Worm (Caenorhabditis elegans): ENCODE measurements around the gene M110.8.

M110.8 gene

DNA sequence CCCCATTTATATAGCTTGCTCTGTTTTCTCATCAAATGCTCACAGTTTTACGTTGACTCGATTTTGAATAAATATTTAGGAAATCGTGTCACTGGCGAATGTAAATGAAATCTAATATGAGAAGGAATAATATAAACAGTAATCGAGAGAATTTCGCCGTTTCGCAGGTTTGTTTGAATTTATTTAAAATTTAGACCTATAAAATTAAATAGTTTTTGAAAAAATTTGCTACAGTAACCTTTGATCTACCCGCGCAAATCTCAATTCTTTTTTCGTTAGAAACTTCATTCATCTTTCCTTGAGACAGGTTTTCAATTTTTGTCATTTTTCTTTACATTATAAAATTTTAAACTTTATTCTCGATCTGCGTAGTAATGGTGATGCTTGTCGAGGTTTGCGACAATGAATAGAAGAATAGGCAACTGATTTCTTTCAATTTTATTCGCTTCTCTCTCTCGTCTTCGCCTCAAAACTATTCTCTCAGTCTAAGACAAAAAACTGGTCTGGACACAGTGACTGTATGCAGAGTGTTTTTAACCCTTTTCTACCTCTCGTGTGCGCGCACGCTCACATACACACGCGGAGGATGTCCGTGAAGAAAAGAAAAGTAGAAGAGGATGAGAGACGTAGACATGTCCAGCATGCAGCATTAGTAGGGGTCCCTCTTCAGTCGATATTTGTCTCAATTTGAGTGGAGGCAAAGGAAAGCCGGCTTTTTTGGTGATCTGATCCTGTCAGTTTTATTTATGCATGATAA is 13.1 kb upstream of the M110.8 start, which contains the start of gene dab-1 (continued):
- TF ChIP-seq ceh-27 (GFP tag; optimal IDR thresholded peaks at IDR 0.05) = peak; percentile 2
- TF ChIP-seq lag-1 (GFP tag; IDR thresholded peaks at IDR 0.05) = no peak
- no peak for TF ChIP-seq mxl-1 (tag; optimal IDR thresholded peaks at IDR 0.05)
- no peak for TF ChIP-seq ztf-26 (tag; optimal IDR thresholded peaks at IDR 0.05)
- peak; percentile 55 for TF ChIP-seq F33H1.4 (GFP tag; IDR thresholded peaks at IDR 0.05)

- TF ChIP-seq pha-4 (tag; optimal IDR thresholded peaks at IDR 0.05) = no peak
- no peak for TF ChIP-seq ztf-18 (tag; optimal IDR thresholded peaks at IDR 0.05)
- no peak for TF ChIP-seq K12H6.12 (tag; optimal IDR thresholded peaks at IDR 0.05)
- TF ChIP-seq hsf-1 (GFP tag; IDR thresholded peaks at IDR 0.05) = no peak
- no peak for TF ChIP-seq rpc-1 (optimal IDR thresholded peaks at IDR 0.05)
- TF ChIP-seq rpc-1 (tag; optimal IDR thresholded peaks at IDR 0.05) = no peak
- TF ChIP-seq lsl-1 (GFP tag; optimal IDR thresholded peaks at IDR 0.05) = no peak
- TF ChIP-seq attf-6 (GFP tag; IDR thresholded peaks at IDR 0.05) = no peak
- no peak for TF ChIP-seq F22D6.2 (tag; optimal IDR thresholded peaks at IDR 0.05)
- TF ChIP-seq F57C9.4 (tag; optimal IDR thresholded peaks at IDR 0.05) = no peak
- no peak for TF ChIP-seq attf-5 (GFP tag; optimal IDR thresholded peaks at IDR 0.05)
- TF ChIP-seq F33H1.4 (GFP tag; IDR thresholded peaks at IDR 0.05) = no peak
- no peak for TF ChIP-seq nhr-80 (tag; optimal IDR thresholded peaks at IDR 0.05)
- no peak for TF ChIP-seq Y53G8AR.9 (GFP tag; conservative IDR thresholded peaks at IDR 0.05)
- no peak for TF ChIP-seq repo-1 (tag; optimal IDR thresholded peaks at IDR 0.05)
Measured at ce11 chrII:8220267-8220666, 10.9 kb upstream of the M110.8 start.

- TF ChIP-seq lin-54 (GFP tag; optimal IDR thresholded peaks at IDR 0.05) (no peak), sptf-2 (GFP tag; optimal IDR thresholded peaks at IDR 0.05) (no peak), Y53F4B.3 (GFP tag; IDR thresholded peaks at IDR 0.05) (no peak), madf-8 (GFP tag; conservative IDR thresholded peaks at IDR 0.05) (no peak), nhr-80 (tag; optimal IDR thresholded peaks at IDR 0.05) (no peak), ccch-3 (GFP tag; optimal IDR thresholded peaks at IDR 0.05) (no peak), mcd-1 (GFP tag; IDR thresholded peaks at IDR 0.05) (no peak), zim-3 (tag; optimal IDR thresholded peaks at IDR 0.05) (no peak), ztf-26 (tag; optimal IDR thresholded peaks at IDR 0.05) (no peak), F49E8.2 (tag; optimal IDR thresholded peaks at IDR 0.05; ENCODE audit: insufficient read depth) (no peak), rpc-1 (optimal IDR thresholded peaks at IDR 0.05) (no peak), rpc-1 (tag; optimal IDR thresholded peaks at IDR 0.05) (no peak), hmg-1.2 (GFP tag; IDR thresholded peaks at IDR 0.05) (no peak), F55B11.4 (tag; optimal IDR thresholded peaks at IDR 0.05; ENCODE audit: borderline replicate concordance, insufficient read depth) (no peak), madf-6 (GFP tag; IDR thresholded peaks at IDR 0.05) (no peak), egl-18 (GFP tag; IDR thresholded peaks at IDR 0.05) (no peak), lir-1 (GFP tag; conservative IDR thresholded peaks at IDR 0.05) (no peak), mel-28 (tag; optimal IDR thresholded peaks at IDR 0.05; ENCODE audit: borderline replicate concordance) (no peak), nhr-120 (GFP tag; IDR thresholded peaks at IDR 0.05) (no peak), gei-17 (GFP tag; optimal IDR thresholded peaks at IDR 0.05) (no peak)
Measured at ce11 chrII:8218266-8218665, 8.9 kb upstream of the M110.8 start.

DNA sequence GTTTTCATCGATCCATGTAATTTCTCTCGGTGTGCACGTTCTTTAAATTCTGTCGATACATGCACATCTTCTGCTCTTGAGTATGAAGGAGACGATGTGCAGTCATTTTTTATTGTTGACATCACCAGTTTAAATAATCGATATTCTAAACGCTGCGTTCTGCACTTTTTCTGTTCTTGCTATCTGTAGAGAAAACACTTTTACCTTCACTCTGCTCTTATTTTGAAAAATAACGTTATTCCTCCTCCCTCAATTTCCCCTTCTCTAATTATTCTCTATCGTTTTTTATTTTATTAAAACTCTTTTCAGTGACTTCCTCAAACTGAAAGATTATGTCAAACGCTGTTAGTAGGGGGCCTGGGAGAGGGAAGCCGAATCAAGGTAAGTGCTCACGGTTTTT is 7.5 kb upstream of the M110.8 start, which contains the start of gene ifg-1:
Gene ifg-1 (plus strand): TSS at position 301 of the 400 bp plus-strand sequence.
- TF ChIP-seq akir-1 (GFP tag; optimal IDR thresholded peaks at IDR 0.05) (no peak), B0261.1 (tag; optimal IDR thresholded peaks at IDR 0.05) (no peak), T07F8.4 (tag; optimal IDR thresholded peaks at IDR 0.05) (no peak)
